Worm (Caenorhabditis elegans) whole organism, L3 larva: ENCODE results near the gene F20C5.7.
A peak's percentile ranks its signal among the peaks of the same experiment; 100 is the strongest.
"Not testable (repeated sequence)": the region's sequence is repeated elsewhere in the genome, so short reads cannot be mapped to it uniquely, and the experiment has no call there.

Experiments
- R02D3.7 ChIP-seq: fragments of 150-350 bp; optimal IDR thresholded peaks from 2 replicates; lab custom pipeline; 2014; ENCODE audit warnings: missing biosample characterization, missing genetic modification characterization
- ZK546.5 ChIP-seq: sonication (generic microtip); optimal IDR thresholded peaks from 2 replicates; lab custom pipeline; 2017; ENCODE audit warnings: missing biosample characterization, missing genetic modification characterization
- aly-2 ChIP-seq: fragments of 150-350 bp; optimal IDR thresholded peaks from 2 replicates; lab custom pipeline; 2014; ENCODE audit warnings: missing biosample characterization, missing genetic modification characterization
- ama-1 ChIP-seq: fragments of 150-350 bp; optimal IDR thresholded peaks from 2 replicates; lab custom pipeline; 2018
- ceh-16 ChIP-seq: sonication (generic microtip); optimal IDR thresholded peaks from 2 replicates; lab custom pipeline; 2017; ENCODE audit warnings: missing biosample characterization, missing genetic modification characterization
- ceh-28 ChIP-seq: fragments of 150-350 bp; optimal IDR thresholded peaks from 2 replicates; lab custom pipeline; 2014; ENCODE audit warnings: missing biosample characterization, missing genetic modification reagents, missing genetic modification characterization
- ceh-82 ChIP-seq: fragments of 150-350 bp; optimal IDR thresholded peaks from 2 replicates; lab custom pipeline; 2014; ENCODE audit warnings: missing biosample characterization, missing genetic modification characterization
- daf-12 ChIP-seq: fragments of 150-350 bp; optimal IDR thresholded peaks from 2 replicates; lab custom pipeline; 2014; ENCODE audit warnings: missing biosample characterization, missing genetic modification reagents, missing genetic modification characterization
- egl-27 ChIP-seq: sonication (generic microtip); optimal IDR thresholded peaks from 4 replicates; lab custom pipeline; 2017; ENCODE audit warnings: missing biosample characterization, missing genetic modification reagents, missing genetic modification characterization
- egl-5 ChIP-seq: fragments of 150-350 bp; optimal IDR thresholded peaks from 2 replicates; lab custom pipeline; 2017; ENCODE audit warnings: missing biosample characterization, missing genetic modification reagents, missing genetic modification characterization, inconsistent platforms
- elt-1 ChIP-seq: fragments of 150-350 bp; optimal IDR thresholded peaks from 2 replicates; lab custom pipeline; 2014; ENCODE audit warnings: missing biosample characterization, missing genetic modification characterization
- elt-2 ChIP-seq: sonication (generic microtip); optimal IDR thresholded peaks from 2 replicates; lab custom pipeline; 2016; ENCODE audit warnings: missing genetic modification reagents, mild to moderate bottlenecking, missing genetic modification characterization, missing compliant biosample characterization
- elt-3 ChIP-seq, 3 experiments: fragments of 150-350 bp in 1 of 3; sonication (generic microtip) in 2 of 3; optimal IDR thresholded peaks; 2 replicates in 2 of 3; 4 replicates in 1 of 3; lab custom pipeline; 2014 to 2017; ENCODE audit warnings: missing biosample characterization in 3 of 3, missing genetic modification characterization in 3 of 3
- fkh-10 ChIP-seq: sonication (generic microtip); optimal IDR thresholded peaks from 2 replicates; lab custom pipeline; 2017; ENCODE audit warnings: missing biosample characterization, missing genetic modification reagents, missing genetic modification characterization
- fkh-2 ChIP-seq: fragments of 150-350 bp; optimal IDR thresholded peaks from 2 replicates; lab custom pipeline; 2014; ENCODE audit warnings: missing biosample characterization, missing genetic modification reagents, missing genetic modification characterization
- fos-1 ChIP-seq: fragments of 150-350 bp; optimal IDR thresholded peaks from 2 replicates; lab custom pipeline; 2014; ENCODE audit warnings: missing biosample characterization, missing genetic modification characterization
- hmg-11 ChIP-seq: sonication (generic microtip); optimal IDR thresholded peaks from 2 replicates; lab custom pipeline; 2016; ENCODE audit warnings: missing genetic modification characterization, missing compliant biosample characterization
- jun-1 ChIP-seq: fragments of 150-350 bp; optimal IDR thresholded peaks from 2 replicates; lab custom pipeline; 2014; ENCODE audit warnings: missing biosample characterization, missing genetic modification reagents, missing genetic modification characterization
- lin-15B ChIP-seq: fragments of 150-350 bp; optimal IDR thresholded peaks from 2 replicates; lab custom pipeline; 2014; ENCODE audit warnings: missing biosample characterization, missing genetic modification characterization
- lin-39 ChIP-seq: fragments of 150-350 bp; optimal IDR thresholded peaks from 2 replicates; lab custom pipeline; 2018; ENCODE audit warnings: missing biosample characterization, missing genetic modification reagents, missing genetic modification characterization
- lsy-12 ChIP-seq: sonication (generic microtip); optimal IDR thresholded peaks from 2 replicates; lab custom pipeline; 2016; ENCODE audit warnings: mild to moderate bottlenecking, missing genetic modification characterization, missing compliant biosample characterization
- mdl-1 ChIP-seq: fragments of 150-350 bp; optimal IDR thresholded peaks from 2 replicates; lab custom pipeline; 2014; ENCODE audit warnings: missing biosample characterization, missing genetic modification characterization
- mml-1 ChIP-seq: fragments of 150-350 bp; sonication (generic microtip); optimal IDR thresholded peaks from 3 replicates; lab custom pipeline; 2014; ENCODE audit warnings: missing biosample characterization, missing genetic modification characterization
- nfya-1 ChIP-seq: sonication (generic microtip); optimal IDR thresholded peaks from 2 replicates; lab custom pipeline; 2017; ENCODE audit warnings: missing genetic modification characterization, mild to moderate bottlenecking, missing compliant biosample characterization, antibody characterized with exemption, moderate library complexity; ENCODE audit not compliant: insufficient read depth
- nhr-11 ChIP-seq: fragments of 150-350 bp; optimal IDR thresholded peaks from 2 replicates; lab custom pipeline; 2014; ENCODE audit warnings: missing biosample characterization, missing genetic modification characterization
- nhr-12 ChIP-seq: fragments of 150-350 bp; optimal IDR thresholded peaks from 2 replicates; lab custom pipeline; 2014; ENCODE audit warnings: missing biosample characterization, missing genetic modification characterization
- nhr-23 ChIP-seq: fragments of 150-350 bp; optimal IDR thresholded peaks from 2 replicates; lab custom pipeline; 2014; ENCODE audit warnings: missing biosample characterization, missing genetic modification reagents, missing genetic modification characterization
- nhr-237 ChIP-seq: fragments of 150-350 bp; optimal IDR thresholded peaks from 2 replicates; lab custom pipeline; 2014; ENCODE audit warnings: missing biosample characterization, missing genetic modification characterization
- nhr-28 ChIP-seq: fragments of 150-350 bp; optimal IDR thresholded peaks from 2 replicates; lab custom pipeline; 2014; ENCODE audit warnings: missing biosample characterization, missing genetic modification characterization
- nhr-43 ChIP-seq: sonication (generic microtip); optimal IDR thresholded peaks from 2 replicates; lab custom pipeline; 2016; ENCODE audit warnings: mild to moderate bottlenecking, missing genetic modification characterization, missing compliant biosample characterization; ENCODE audit not compliant: poor library complexity, severe bottlenecking
- nhr-67 ChIP-seq: fragments of 150-350 bp; optimal IDR thresholded peaks from 2 replicates; lab custom pipeline; 2014; ENCODE audit warnings: missing biosample characterization, missing genetic modification characterization
- nhr-76 ChIP-seq: fragments of 150-350 bp; sonication (generic microtip); optimal IDR thresholded peaks from 5 replicates; lab custom pipeline; 2014; ENCODE audit warnings: missing biosample characterization, missing genetic modification characterization
- nhr-77 ChIP-seq: fragments of 150-350 bp; optimal IDR thresholded peaks from 2 replicates; lab custom pipeline; 2014; ENCODE audit warnings: missing biosample characterization, missing genetic modification characterization
- pha-4 ChIP-seq: fragments of 150-350 bp; optimal IDR thresholded peaks from 2 replicates; lab custom pipeline; 2014; ENCODE audit warnings: missing biosample characterization, missing genetic modification reagents, missing genetic modification characterization
- pqm-1 ChIP-seq: fragments of 150-350 bp; optimal IDR thresholded peaks from 2 replicates; lab custom pipeline; 2017; ENCODE audit warnings: missing biosample characterization, missing genetic modification characterization, inconsistent platforms
- sea-2 ChIP-seq: fragments of 150-350 bp; sonication (generic microtip); optimal IDR thresholded peaks from 4 replicates; lab custom pipeline; 2014; ENCODE audit warnings: missing biosample characterization, missing genetic modification reagents, missing genetic modification characterization
- skn-1 ChIP-seq: fragments of 150-350 bp; optimal IDR thresholded peaks from 2 replicates; lab custom pipeline; 2014; ENCODE audit warnings: missing biosample characterization, missing genetic modification characterization
- snpc-4 ChIP-seq: fragments of 150-350 bp; optimal IDR thresholded peaks from 2 replicates; lab custom pipeline; 2014; ENCODE audit warnings: missing biosample characterization, missing genetic modification characterization
- tbx-2 ChIP-seq: sonication (generic microtip); optimal IDR thresholded peaks from 2 replicates; lab custom pipeline; 2016; ENCODE audit warnings: mild to moderate bottlenecking, missing genetic modification characterization, missing compliant biosample characterization
- unc-39 ChIP-seq: sonication (generic microtip); optimal IDR thresholded peaks from 4 replicates; lab custom pipeline; 2017; ENCODE audit warnings: missing biosample characterization, missing genetic modification characterization
- unc-62 ChIP-seq: fragments of 150-350 bp; sonication (generic microtip); optimal IDR thresholded peaks from 4 replicates; lab custom pipeline; 2014; ENCODE audit warnings: missing biosample characterization, missing genetic modification reagents, missing genetic modification characterization
- ztf-11 ChIP-seq: fragments of 150-350 bp; optimal IDR thresholded peaks from 2 replicates; lab custom pipeline; 2014; ENCODE audit warnings: missing biosample characterization, missing genetic modification characterization
- ztf-4 ChIP-seq: fragments of 150-350 bp; optimal IDR thresholded peaks from 2 replicates; lab custom pipeline; 2014; ENCODE audit warnings: missing biosample characterization, missing genetic modification characterization

Gene F20C5.7

DNA sequence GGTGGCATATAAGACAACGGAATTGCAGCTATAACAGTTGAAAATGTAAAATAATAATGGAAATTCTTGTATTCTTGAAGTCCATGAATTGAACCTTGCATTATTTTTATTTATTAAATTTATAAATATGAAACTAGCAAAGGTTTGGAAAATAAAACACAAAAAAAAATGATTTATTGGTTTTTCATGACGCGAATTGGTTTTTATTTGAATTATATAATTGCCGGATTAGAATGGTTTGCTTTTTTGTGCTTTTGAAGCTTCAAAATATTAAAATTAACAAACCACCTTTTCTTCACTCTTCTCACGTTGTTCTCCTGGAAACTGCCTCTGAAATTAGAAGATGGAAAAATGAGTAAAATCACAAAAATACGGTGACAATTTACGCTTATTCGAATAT is 44.7 kb upstream of the F20C5.7 start, which contains the start of gene sru-35:
Gene sru-35 (minus strand): TSS at position 101 of the 400 bp plus-strand sequence.
- TF ChIP-seq ZK546.5 (tag; lab: Kevin White, UChicago), result no peak

DNA sequence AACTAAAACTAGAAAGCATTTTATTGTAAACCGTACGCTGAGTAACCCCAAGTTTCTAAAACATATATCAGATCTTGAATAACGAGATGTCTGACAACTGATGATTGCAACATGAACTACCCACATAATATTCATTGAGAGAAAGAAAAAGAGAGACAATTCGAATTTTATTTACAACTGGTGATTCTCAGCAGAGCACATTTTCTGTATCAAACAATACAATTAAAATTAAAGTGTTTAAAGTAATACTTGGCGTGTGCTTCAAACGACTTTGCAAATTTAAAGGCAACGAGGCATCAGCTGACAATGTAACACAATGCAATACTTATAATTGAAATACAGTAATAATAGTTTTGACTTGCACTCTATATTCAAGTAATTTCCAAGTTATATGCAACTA is 42.6 kb upstream of the F20C5.7 start, which contains the start of gene C33D9.10:
Gene C33D9.10 (minus strand): TSS at position 101 of the 400 bp plus-strand sequence.
- not testable (repeated sequence) for TF ChIP-seq elt-3 (tag; optimal IDR thresholded peaks at IDR 0.05; lab: Kevin White, UChicago); nhr-11 (tag; lab: Kevin White, UChicago); pqm-1 (tag; lab: Kevin White, UChicago)

DNA sequence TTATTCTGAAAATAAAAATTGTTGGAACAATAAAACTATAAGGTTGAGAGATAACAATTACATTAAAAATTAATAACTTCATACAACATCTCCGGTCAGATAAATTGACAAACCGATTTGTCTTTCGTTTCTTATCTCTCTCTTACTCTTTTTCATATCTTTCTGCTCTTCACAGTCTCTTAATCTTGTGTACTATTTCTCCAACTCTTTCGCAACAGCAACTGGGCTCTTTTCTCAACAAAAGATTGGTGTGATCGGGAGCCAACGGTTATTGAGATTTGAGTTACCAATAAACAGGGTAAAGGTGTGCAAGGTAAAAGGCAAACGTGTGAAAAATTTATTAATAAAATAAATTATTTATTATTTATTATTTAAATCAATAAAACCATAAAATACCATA is 41.2 kb upstream of the F20C5.7 start, which contains the start of gene C33D9.8:
Gene C33D9.8 (minus strand): TSS at position 99 of the 400 bp plus-strand sequence.
- TF ChIP-seq pha-4 (peak; percentile 30), lsy-12 (no peak), lin-39 (no peak), nfya-1 (tag; lab: Kevin White, UChicago) (peak; percentile 7), tbx-2 (no peak), nhr-77 (tag; lab: Kevin White, UChicago) (no peak), lin-15B (tag; lab: Kevin White, UChicago) (no peak)

DNA sequence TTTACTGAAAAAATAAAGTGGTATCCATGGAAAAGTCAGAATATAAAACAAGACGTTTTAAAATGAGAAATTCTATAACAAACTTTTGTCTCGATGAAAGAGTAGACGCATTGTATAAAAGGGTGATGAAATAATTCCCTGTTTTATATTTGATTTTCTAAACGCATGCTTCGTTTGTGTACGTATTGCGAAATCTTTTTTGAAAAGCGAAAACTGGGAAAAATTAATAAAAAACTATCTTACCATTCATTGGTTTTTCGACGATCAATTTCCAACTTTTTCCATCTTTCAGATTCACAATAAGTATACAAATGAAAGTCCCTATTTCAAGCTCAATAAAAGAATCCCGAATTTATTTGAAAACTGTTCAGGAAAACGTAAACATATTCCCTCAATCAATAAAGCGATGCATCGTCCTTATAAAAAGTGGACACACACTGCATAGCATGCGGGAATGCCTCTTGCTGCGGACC is 39.4 kb upstream of the F20C5.7 start, which contains the start of gene C33D9.13:
Gene C33D9.13 (minus strand): TSS at position 423 of the 473 bp plus-strand sequence.
- TF ChIP-seq hmg-11 (tag; lab: Kevin White, UChicago) (no peak), elt-2 (tag; lab: Kevin White, UChicago) (no peak), snpc-4 (tag; lab: Kevin White, UChicago) (no peak), ceh-28 (tag; lab: Kevin White, UChicago) (peak; percentile 1), unc-39 (tag; lab: Kevin White, UChicago) (no peak), jun-1 (no peak), pha-4 (peak; percentile 21)
- TF ChIP-seq, all 47 proteins: peak for 2

DNA sequence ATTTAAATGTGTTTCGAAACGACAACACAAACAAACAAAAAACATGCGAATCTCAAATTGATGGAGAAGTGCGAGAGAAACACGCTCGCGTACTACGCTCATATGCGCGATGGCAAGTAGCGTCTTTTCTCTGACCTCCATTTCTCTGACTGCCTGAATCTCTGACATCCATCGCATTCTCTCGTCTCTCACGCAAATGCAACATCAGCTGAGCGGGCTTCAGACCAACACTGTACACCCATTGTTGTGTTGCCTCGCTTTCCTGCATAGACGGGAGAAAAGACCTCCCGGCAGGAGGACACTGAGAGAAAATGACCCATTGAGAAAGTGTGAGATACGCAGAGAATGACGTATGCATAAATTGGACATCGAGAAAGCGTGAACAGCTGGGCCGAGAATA is 36.7 kb upstream of the F20C5.7 start:
- no peak for TF ChIP-seq mml-1 (tag; lab: Kevin White, UChicago)
- peak; percentile 55 for TF ChIP-seq egl-5 (tag; lab: Kevin White, UChicago)
- TF ChIP-seq lin-39, result peak; percentile 93
- no peak for TF ChIP-seq ceh-16 (tag; lab: Kevin White, UChicago)
- TF ChIP-seq fkh-10 (GFP tag; lab: Kevin White, UChicago), result no peak
- peak; percentile 59 for TF ChIP-seq nfya-1 (tag; lab: Kevin White, UChicago)
- TF ChIP-seq lsy-12, result peak; percentile 43
- peak; percentile 38 for TF ChIP-seq R02D3.7 (tag; lab: Kevin White, UChicago)
- TF ChIP-seq nhr-23, result peak; percentile 91
- no peak for TF ChIP-seq nhr-67 (tag; lab: Kevin White, UChicago)
- no peak for TF ChIP-seq fkh-2 (tag; lab: Kevin White, UChicago)
- no peak for TF ChIP-seq ama-1 (lab: Kevin White, UChicago)
- peak; percentile 16 for TF ChIP-seq sea-2
- TF ChIP-seq nhr-12 (tag; lab: Kevin White, UChicago), result no peak
- TF ChIP-seq nhr-11 (tag; lab: Kevin White, UChicago), result no peak
- no peak for TF ChIP-seq ceh-82 (tag; lab: Kevin White, UChicago)
- TF ChIP-seq nhr-28 (tag; lab: Kevin White, UChicago), result no peak
- no peak for TF ChIP-seq ZK546.5 (tag; lab: Kevin White, UChicago)
- TF ChIP-seq snpc-4 (tag; lab: Kevin White, UChicago), result peak; percentile 23
- peak; percentile 47 for TF ChIP-seq egl-27
- no peak for TF ChIP-seq unc-62 (GFP tag; lab: Kevin White, UChicago)
- TF ChIP-seq nhr-76 (tag; lab: Kevin White, UChicago), result no peak
- peak; percentile 14 for TF ChIP-seq lin-15B (tag; lab: Kevin White, UChicago)
- peak; percentile 41 for TF ChIP-seq elt-1
- no peak for TF ChIP-seq ztf-4 (tag; lab: Kevin White, UChicago)
- TF ChIP-seq aly-2, result no peak
- TF ChIP-seq nhr-43 (tag; lab: Kevin White, UChicago), result peak; percentile 53
- TF ChIP-seq elt-3 (tag; optimal IDR thresholded peaks at IDR 0.05; lab: Kevin White, UChicago), result no peak
- peak; percentile 83 for TF ChIP-seq hmg-11 (tag; lab: Kevin White, UChicago)
- no peak for TF ChIP-seq nhr-237 (tag; lab: Kevin White, UChicago)
- TF ChIP-seq fos-1, result no peak
- TF ChIP-seq skn-1 (tag; lab: Kevin White, UChicago), result no peak
- peak; percentile 44 for TF ChIP-seq elt-2 (tag; lab: Kevin White, UChicago)
- peak; percentile 69 for TF ChIP-seq ceh-28 (tag; lab: Kevin White, UChicago)
- no peak for TF ChIP-seq tbx-2
- TF ChIP-seq ztf-11 (tag; lab: Kevin White, UChicago), result no peak
- no peak for TF ChIP-seq nhr-77 (tag; lab: Kevin White, UChicago)
- TF ChIP-seq pha-4, result peak; percentile 52
- TF ChIP-seq mdl-1 (tag; lab: Kevin White, UChicago), result no peak
- TF ChIP-seq daf-12, result no peak
- TF ChIP-seq pqm-1 (tag; lab: Kevin White, UChicago), result no peak
